Fruit fly (Drosophila melanogaster) whole organism, pupa: ENCODE results near the gene CG6067.

ENCODE experiments used
- CG10348 ChIP-seq: fragments of 200-800 bp; sonication (Bioruptor generic); IDR thresholded peaks from 2 replicates; pipeline ENCODE4 v1.3.6; 2022; ENCODE audit warnings: missing biosample characterization, missing genetic modification characterization
- CG12605 ChIP-seq: fragments of 200-800 bp; sonication (Bioruptor generic); IDR thresholded peaks from 2 replicates; pipeline ENCODE4 v1.3.6; 2022; ENCODE audit warnings: missing biosample characterization, missing genetic modification characterization
- CG13204 ChIP-seq: fragments of 200-800 bp; sonication (Bioruptor generic); optimal IDR thresholded peaks from 2 replicates; lab custom pipeline; 2018; ENCODE audit warnings: missing biosample characterization, mild to moderate bottlenecking, missing genetic modification characterization, moderate library complexity
- CG14655 ChIP-seq: fragments of 200-800 bp; sonication (Bioruptor generic); optimal IDR thresholded peaks from 3 replicates; lab custom pipeline; 2017; ENCODE audit warnings: mild to moderate bottlenecking, missing biosample characterization, missing genetic modification reagents, missing genetic modification characterization
- CG15710 ChIP-seq: fragments of 200-800 bp; sonication (Bioruptor generic); optimal IDR thresholded peaks from 2 replicates; lab custom pipeline; 2018; ENCODE audit warnings: missing biosample characterization, mild to moderate bottlenecking, missing genetic modification characterization, moderate library complexity
- CG17806 ChIP-seq: fragments of 200-800 bp; sonication (Bioruptor generic); optimal IDR thresholded peaks from 2 replicates; lab custom pipeline; 2018; ENCODE audit warnings: missing biosample characterization, mild to moderate bottlenecking, missing genetic modification characterization, moderate library complexity
- CG32121 ChIP-seq: fragments of 200-800 bp; sonication (Bioruptor generic); IDR thresholded peaks from 2 replicates; pipeline ENCODE4 v1.3.6; 2022; ENCODE audit warnings: missing biosample characterization, missing genetic modification characterization
- CG34367 ChIP-seq: fragments of 200-800 bp; sonication (Bioruptor generic); optimal IDR thresholded peaks from 2 replicates; lab custom pipeline; 2018; ENCODE audit warnings: missing biosample characterization, mild to moderate bottlenecking, missing genetic modification characterization
- CG4496 ChIP-seq: fragments of 200-800 bp; sonication (Bioruptor generic); IDR thresholded peaks from 3 replicates; pipeline ENCODE4 v1.3.6; 2022; ENCODE audit warnings: missing biosample characterization, missing genetic modification characterization
- CG8159 ChIP-seq: fragments of 200-800 bp; sonication (Bioruptor generic); optimal IDR thresholded peaks from 3 replicates; lab custom pipeline; 2018; ENCODE audit warnings: missing biosample characterization, mild to moderate bottlenecking, missing genetic modification characterization, moderate library complexity
- CG8301 ChIP-seq: fragments of 200-800 bp; sonication (Bioruptor generic); optimal IDR thresholded peaks from 2 replicates; lab custom pipeline; 2018; ENCODE audit warnings: missing biosample characterization, mild to moderate bottlenecking, missing genetic modification characterization
- CG9948 ChIP-seq: fragments of 200-800 bp; sonication (Bioruptor generic); optimal IDR thresholded peaks from 2 replicates; lab custom pipeline; 2018; ENCODE audit warnings: missing biosample characterization, mild to moderate bottlenecking, missing genetic modification characterization, moderate library complexity
- D1 ChIP-seq: fragments of 200-800 bp; sonication (Bioruptor generic); optimal IDR thresholded peaks from 2 replicates; lab custom pipeline; 2018; ENCODE audit warnings: missing biosample characterization, mild to moderate bottlenecking, missing genetic modification characterization, moderate library complexity
- EcR ChIP-seq: fragments of 200-800 bp; sonication (Bioruptor generic); optimal IDR thresholded peaks from 3 replicates; lab custom pipeline; 2019; ENCODE audit warnings: missing biosample characterization, missing genetic modification characterization, mild to moderate bottlenecking, moderate library complexity, missing genetic modification reagents
- Ets98B ChIP-seq: fragments of 200-800 bp; sonication (Bioruptor generic); IDR thresholded peaks from 2 replicates; pipeline ENCODE4 v1.3.6; 2022; ENCODE audit warnings: missing biosample characterization, missing genetic modification characterization
- Pif1A ChIP-seq: fragments of 200-800 bp; sonication (Bioruptor generic); optimal IDR thresholded peaks from 3 replicates; lab custom pipeline; 2016; ENCODE audit warnings: missing biosample characterization, missing genetic modification characterization
- Pif1B ChIP-seq: fragments of 200-800 bp; sonication (Bioruptor generic); optimal IDR thresholded peaks from 3 replicates; lab custom pipeline; 2016; ENCODE audit warnings: missing biosample characterization, missing genetic modification characterization
- Snoo ChIP-seq: fragments of 200-800 bp; sonication (Bioruptor generic); optimal IDR thresholded peaks from 3 replicates; lab custom pipeline; 2017; ENCODE audit warnings: missing biosample characterization, mild to moderate bottlenecking, missing genetic modification characterization, inconsistent platforms
- fd96Ca ChIP-seq: fragments of 200-800 bp; sonication (Bioruptor generic); IDR thresholded peaks from 3 replicates; pipeline ENCODE4 v1.3.6; 2022; ENCODE audit warnings: missing biosample characterization, missing genetic modification characterization
- gl ChIP-seq: fragments of 200-800 bp; sonication (Bioruptor generic); optimal IDR thresholded peaks from 2 replicates; lab custom pipeline; 2018; ENCODE audit warnings: missing biosample characterization, mild to moderate bottlenecking, missing genetic modification characterization
- rn ChIP-seq: fragments of 200-800 bp; sonication (Bioruptor generic); IDR thresholded peaks from 2 replicates; pipeline ENCODE4 v1.3.6; 2022; ENCODE audit warnings: missing biosample characterization, missing genetic modification characterization

The CG6067 gene

dm6 chrX:5992767-5993325 is 37.4 kb downstream of the CG6067 start:
- no peak for TF ChIP-seq CG32121 (GFP tag; lab: Robert Waterston, UW)
- TF ChIP-seq rn (GFP tag; lab: Robert Waterston, UW): no peak
- no peak for TF ChIP-seq CG13204 (GFP tag; lab: Kevin White, UChicago)
- no peak for TF ChIP-seq Pif1A (GFP tag; lab: Kevin White, UChicago)
- TF ChIP-seq CG10348 (GFP tag; lab: Robert Waterston, UW): no peak
- no peak for TF ChIP-seq D1
- TF ChIP-seq CG15710 (tag; lab: Kevin White, UChicago): no peak
- TF ChIP-seq Ets98B (GFP tag; lab: Robert Waterston, UW): no peak

DNA sequence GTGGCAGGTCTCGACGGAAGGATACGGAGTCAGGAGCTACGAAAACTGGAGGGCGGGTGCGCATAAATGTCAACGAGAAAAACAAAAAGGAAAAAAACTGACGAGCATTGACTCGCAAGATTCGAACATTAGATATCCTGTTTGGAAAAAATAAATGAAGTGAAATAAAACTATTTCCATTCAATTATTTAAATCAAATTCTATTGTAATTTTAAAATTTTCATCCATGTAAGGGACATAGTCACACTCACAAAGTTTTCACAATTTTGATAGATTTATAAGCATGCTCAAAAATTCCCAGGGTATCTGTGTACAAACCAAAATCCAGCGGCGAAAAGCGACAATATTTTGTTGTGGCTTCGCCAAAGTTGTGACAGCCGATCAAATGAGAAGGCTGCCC is 40.5 kb downstream of the CG6067 start:
- TF ChIP-seq CG8301 (tag; lab: Kevin White, UChicago) (no peak), D1 (no peak), CG32121 (GFP tag; lab: Robert Waterston, UW) (no peak), Pif1A (GFP tag; lab: Kevin White, UChicago) (no peak), CG4496 (GFP tag; lab: Robert Waterston, UW) (no peak), fd96Ca (no peak), CG9948 (tag; lab: Kevin White, UChicago) (no peak), Snoo (tag; lab: Kevin White, UChicago) (no peak), rn (GFP tag; lab: Robert Waterston, UW) (no peak), Ets98B (GFP tag; lab: Robert Waterston, UW) (no peak), CG15710 (tag; lab: Kevin White, UChicago) (no peak), CG17806 (tag; lab: Kevin White, UChicago) (no peak), CG12605 (GFP tag; lab: Robert Waterston, UW) (no peak), EcR (GFP tag; lab: Kevin White, UChicago) (no peak), CG13204 (GFP tag; lab: Kevin White, UChicago) (no peak)

- TF ChIP-seq CG32121 (GFP tag; lab: Robert Waterston, UW) (no peak), CG4496 (GFP tag; lab: Robert Waterston, UW) (no peak)
- TF ChIP-seq, all 21 proteins: peak for 0
These were observed 42.5 kb downstream of the CG6067 start for dm6 chrX:5997931-5998330.

DNA sequence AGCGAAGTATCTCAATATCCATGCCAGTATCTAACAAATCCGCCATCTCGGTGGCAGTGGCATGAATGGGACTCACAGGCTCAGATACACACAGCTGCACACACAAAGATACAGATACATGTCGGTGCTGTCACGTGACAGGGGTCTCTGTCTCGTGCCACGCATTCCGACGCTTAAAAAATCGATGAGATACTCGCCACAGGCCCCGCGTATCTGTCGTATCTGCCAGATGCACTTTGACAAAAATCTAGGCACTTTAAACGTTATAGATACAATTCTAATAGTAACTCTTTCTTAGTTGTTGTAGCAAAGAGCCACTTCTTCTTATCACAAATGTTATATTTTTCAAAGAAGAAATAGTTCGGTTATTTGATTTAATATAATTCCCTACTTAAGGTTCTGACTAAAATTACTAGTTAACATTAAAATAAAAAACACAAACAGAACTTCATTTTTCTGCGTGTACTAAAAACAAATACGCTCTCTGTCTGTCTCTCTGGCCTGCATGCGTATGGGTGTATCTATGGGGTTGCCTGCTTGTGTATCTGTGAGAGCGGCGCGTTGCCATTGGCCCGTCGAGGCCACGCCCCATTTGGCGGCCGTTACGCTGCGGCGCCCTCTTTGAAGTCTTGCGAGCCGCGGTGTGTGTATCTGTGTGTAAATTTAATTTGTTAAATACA is 45.5 kb downstream of the CG6067 start, which contains the start of gene CG4766:
Gene CG4766 (minus strand): TSS at position 51 of the 680 bp plus-strand sequence.
- TF ChIP-seq EcR (GFP tag; lab: Kevin White, UChicago) (no peak), CG17806 (tag; lab: Kevin White, UChicago) (peak; percentile 79), rn (GFP tag; lab: Robert Waterston, UW) (peak; percentile 56; the same call in 1 of the 2 replicates), CG15710 (tag; lab: Kevin White, UChicago) (peak; percentile 83), Pif1B (GFP tag; lab: Kevin White, UChicago) (peak; percentile 78), CG12605 (GFP tag; lab: Robert Waterston, UW) (peak; percentile 66), fd96Ca (peak; percentile 36; the same call in 1 of the 3 replicates), CG4496 (GFP tag; lab: Robert Waterston, UW) (peak; percentile 86), CG10348 (GFP tag; lab: Robert Waterston, UW) (no peak), CG34367 (tag; lab: Kevin White, UChicago) (peak; percentile 69), CG32121 (GFP tag; lab: Robert Waterston, UW) (peak; percentile 92), CG14655 (GFP tag; lab: Kevin White, UChicago) (peak; percentile 85), CG13204 (GFP tag; lab: Kevin White, UChicago) (no peak), Ets98B (GFP tag; lab: Robert Waterston, UW) (peak; percentile 48; the same call in 1 of the 2 replicates), Snoo (tag; lab: Kevin White, UChicago) (peak; percentile 86), CG9948 (tag; lab: Kevin White, UChicago) (peak; percentile 78), Pif1A (GFP tag; lab: Kevin White, UChicago) (peak; percentile 88), gl (tag; lab: Kevin White, UChicago) (peak; percentile 61), CG8301 (tag; lab: Kevin White, UChicago) (peak; percentile 82), CG8159 (peak; percentile 86), D1 (no peak)

dm6 chrX:6003830-6004229 is 48.4 kb downstream of the CG6067 start:
- TF ChIP-seq gl (tag; lab: Kevin White, UChicago) (no peak), Pif1A (GFP tag; lab: Kevin White, UChicago) (peak; percentile 7), CG8301 (tag; lab: Kevin White, UChicago) (peak; percentile 11), CG32121 (GFP tag; lab: Robert Waterston, UW) (no peak), fd96Ca (0 out of 3 replicates have a peak, but pooled peaks have one; percentile 11), EcR (GFP tag; lab: Kevin White, UChicago) (no peak), CG4496 (GFP tag; lab: Robert Waterston, UW) (no peak), D1 (no peak), CG12605 (GFP tag; lab: Robert Waterston, UW) (no peak), CG15710 (tag; lab: Kevin White, UChicago) (peak; percentile 66), CG13204 (GFP tag; lab: Kevin White, UChicago) (peak; percentile 13), Ets98B (GFP tag; lab: Robert Waterston, UW) (no peak), CG9948 (tag; lab: Kevin White, UChicago) (peak; percentile 47), Pif1B (GFP tag; lab: Kevin White, UChicago) (no peak), rn (GFP tag; lab: Robert Waterston, UW) (no peak), CG34367 (tag; lab: Kevin White, UChicago) (peak; percentile 33), CG17806 (tag; lab: Kevin White, UChicago) (peak; percentile 63), Snoo (tag; lab: Kevin White, UChicago) (peak; percentile 22), CG8159 (peak; percentile 70), CG14655 (GFP tag; lab: Kevin White, UChicago) (peak; percentile 54), CG10348 (GFP tag; lab: Robert Waterston, UW) (no peak)
